Worm (Caenorhabditis elegans) whole organism, L3 larva: ENCODE results near the gene ddb-1.

Experiments
- R02D3.7 ChIP-seq: fragments of 150-350 bp; optimal IDR thresholded peaks from 2 replicates; lab custom pipeline; 2014; ENCODE audit warnings: missing biosample characterization, missing genetic modification characterization
- ZK546.5 ChIP-seq: sonication (generic microtip); optimal IDR thresholded peaks from 2 replicates; lab custom pipeline; 2017; ENCODE audit warnings: missing biosample characterization, missing genetic modification characterization
- aly-2 ChIP-seq: fragments of 150-350 bp; optimal IDR thresholded peaks from 2 replicates; lab custom pipeline; 2014; ENCODE audit warnings: missing biosample characterization, missing genetic modification characterization
- ama-1 ChIP-seq: fragments of 150-350 bp; optimal IDR thresholded peaks from 2 replicates; lab custom pipeline; 2018
- ceh-16 ChIP-seq: sonication (generic microtip); optimal IDR thresholded peaks from 2 replicates; lab custom pipeline; 2017; ENCODE audit warnings: missing biosample characterization, missing genetic modification characterization
- mdl-1 ChIP-seq: fragments of 150-350 bp; optimal IDR thresholded peaks from 2 replicates; lab custom pipeline; 2014; ENCODE audit warnings: missing biosample characterization, missing genetic modification characterization
- nhr-11 ChIP-seq: fragments of 150-350 bp; optimal IDR thresholded peaks from 2 replicates; lab custom pipeline; 2014; ENCODE audit warnings: missing biosample characterization, missing genetic modification characterization
- nhr-23 ChIP-seq: fragments of 150-350 bp; optimal IDR thresholded peaks from 2 replicates; lab custom pipeline; 2014; ENCODE audit warnings: missing biosample characterization, missing genetic modification reagents, missing genetic modification characterization
- nhr-77 ChIP-seq: fragments of 150-350 bp; optimal IDR thresholded peaks from 2 replicates; lab custom pipeline; 2014; ENCODE audit warnings: missing biosample characterization, missing genetic modification characterization
- skn-1 ChIP-seq: fragments of 150-350 bp; optimal IDR thresholded peaks from 2 replicates; lab custom pipeline; 2014; ENCODE audit warnings: missing biosample characterization, missing genetic modification characterization
- zag-1 ChIP-seq: fragments of 150-350 bp; optimal IDR thresholded peaks from 2 replicates; lab custom pipeline; 2014; ENCODE audit warnings: missing biosample characterization, missing genetic modification characterization
- ztf-4 ChIP-seq: fragments of 150-350 bp; optimal IDR thresholded peaks from 2 replicates; lab custom pipeline; 2014; ENCODE audit warnings: missing biosample characterization, missing genetic modification characterization

- no peak for TF ChIP-seq nhr-23 (tag; lab: Kevin White, UChicago)
- TF ChIP-seq nhr-11 (tag; lab: Kevin White, UChicago), result no peak
- no peak for TF ChIP-seq skn-1 (tag; lab: Kevin White, UChicago)
- no peak for TF ChIP-seq ZK546.5 (tag; lab: Kevin White, UChicago)
- TF ChIP-seq nhr-77, result no peak
- TF ChIP-seq mdl-1 (tag; lab: Kevin White, UChicago), result no peak
- no peak for TF ChIP-seq ceh-16 (tag; lab: Kevin White, UChicago)
- TF ChIP-seq R02D3.7 (tag; lab: Kevin White, UChicago), result no peak
- no peak for TF ChIP-seq aly-2 (tag; lab: Kevin White, UChicago)
- TF ChIP-seq zag-1, result no peak
- TF ChIP-seq ztf-4 (tag; lab: Kevin White, UChicago), result no peak
- no peak for TF ChIP-seq ama-1 (lab: Kevin White, UChicago)
Observed at ce11 chrIV:12149609-12150008, 28.6 kb upstream of the ddb-1 start.
